Worm (Caenorhabditis elegans) whole organism, young adult: ENCODE results near the gene B0410.3.

Source experiments
- C17E4.6 ChIP-seq: fragments of 200-800 bp; sonication (Bioruptor generic); IDR thresholded peaks from 2 replicates; pipeline ENCODE4 v1.3.6; 2022; ENCODE audit warnings: missing genetic modification reagents, missing genetic modification characterization, missing compliant biosample characterization
- ZK185.1 ChIP-seq: sonication (generic microtip); optimal IDR thresholded peaks from 2 replicates; lab custom pipeline; 2016; ENCODE audit warnings: mild to moderate bottlenecking, missing genetic modification characterization, missing compliant biosample characterization; ENCODE audit not compliant: poor library complexity, severe bottlenecking
- egl-44 ChIP-seq: fragments of 200-800 bp; sonication (Bioruptor generic); IDR thresholded peaks from 2 replicates; pipeline ENCODE4 v1.3.6; 2022; ENCODE audit warnings: missing genetic modification reagents, missing genetic modification characterization, missing compliant biosample characterization
- pha-4 ChIP-seq: fragments of 150-350 bp; sonication (generic microtip); optimal IDR thresholded peaks from 2 replicates; lab custom pipeline; 2014; ENCODE audit warnings: missing biosample characterization, missing genetic modification reagents, missing genetic modification characterization
- rcor-1 ChIP-seq: fragments of 200-800 bp; sonication (Bioruptor generic); IDR thresholded peaks from 2 replicates; pipeline ENCODE4 v1.3.6; 2022; ENCODE audit warnings: missing genetic modification reagents, missing genetic modification characterization, missing compliant biosample characterization

DNA sequence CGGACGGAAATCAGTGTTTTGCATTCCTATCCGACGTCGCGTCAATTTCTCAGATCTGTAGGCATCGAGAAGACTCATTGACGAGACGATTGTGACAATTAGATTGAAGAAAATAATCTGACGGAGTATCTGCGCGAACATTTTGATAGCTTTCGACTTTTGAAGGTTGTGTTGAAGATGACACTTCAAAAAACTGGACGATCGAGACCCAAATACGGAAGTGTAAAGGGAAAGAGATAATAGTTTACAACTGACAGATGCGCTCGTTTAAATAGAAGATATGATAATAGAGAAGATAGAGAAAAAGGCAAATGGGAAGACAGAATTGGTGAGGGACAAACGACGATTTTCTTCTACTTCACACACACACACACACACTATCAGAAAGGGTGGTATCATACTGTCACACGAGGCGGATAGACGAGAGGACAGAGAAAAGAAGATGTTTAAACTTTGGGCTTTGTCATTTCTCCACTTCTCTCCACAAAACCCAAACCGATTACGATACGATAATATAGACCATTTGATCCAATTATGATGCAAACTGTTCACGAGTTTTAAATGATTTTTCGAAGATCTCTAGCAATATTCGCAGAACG is at the start of gene B0410.3:
- no peak for TF ChIP-seq C17E4.6 (GFP tag; lab: Robert Waterston, UW)
- TF ChIP-seq ZK185.1 (tag; lab: Kevin White, UChicago): no peak
- TF ChIP-seq pha-4 (tag; lab: Kevin White, UChicago): no peak
- no peak for TF ChIP-seq rcor-1 (GFP tag; lab: Robert Waterston, UW)
- no peak for TF ChIP-seq egl-44 (GFP tag; lab: Robert Waterston, UW)
